Worm (Caenorhabditis elegans) whole organism, young adult: ENCODE results near the gene lido-6.

Experiments
- B0019.2 ChIP-seq: fragments of 200-800 bp; sonication (Bioruptor generic); conservative IDR thresholded peaks from 2 replicates; pipeline ENCODE4 v1.3.6; 2022; ENCODE audit warnings: missing genetic modification reagents, missing genetic modification characterization, missing compliant biosample characterization
- B0336.3 ChIP-seq: fragments of 200-800 bp; sonication (Bioruptor generic); IDR thresholded peaks from 2 replicates; pipeline ENCODE4 v1.3.6; 2022; ENCODE audit warnings: missing genetic modification characterization, missing compliant biosample characterization
- Y53F4B.3 ChIP-seq: fragments of 200-800 bp; sonication (Bioruptor generic); IDR thresholded peaks from 2 replicates; pipeline ENCODE4 v1.3.6; 2022; ENCODE audit warnings: missing genetic modification reagents, missing genetic modification characterization, missing compliant biosample characterization
- Y53G8AR.9 ChIP-seq: fragments of 200-800 bp; sonication (Bioruptor generic); conservative IDR thresholded peaks from 2 replicates; pipeline ENCODE4 v1.3.6; 2022; ENCODE audit warnings: missing genetic modification reagents, missing genetic modification characterization, missing compliant biosample characterization
- bed-2 ChIP-seq: fragments of 200-800 bp; sonication (Bioruptor generic); IDR thresholded peaks from 2 replicates; pipeline ENCODE4 v1.3.6; 2022; ENCODE audit warnings: missing genetic modification reagents, missing genetic modification characterization, missing compliant biosample characterization
- ceh-100 ChIP-seq: fragments of 200-800 bp; sonication (Bioruptor generic); IDR thresholded peaks from 2 replicates; pipeline ENCODE4 v1.3.6; 2022; ENCODE audit warnings: missing genetic modification reagents, missing genetic modification characterization, missing compliant biosample characterization
- dpl-1 ChIP-seq: fragments of 150-350 bp; optimal IDR thresholded peaks from 2 replicates; lab custom pipeline; 2014; ENCODE audit warnings: missing biosample characterization, missing genetic modification reagents, missing genetic modification characterization
- mes-4 ChIP-seq: sonication (generic microtip); optimal IDR thresholded peaks from 2 replicates; lab custom pipeline; 2016; ENCODE audit warnings: missing genotype, missing genetic modification characterization, missing compliant biosample characterization
- mxl-1 ChIP-seq: sonication (generic microtip); optimal IDR thresholded peaks from 2 replicates; lab custom pipeline; 2016; ENCODE audit warnings: missing genetic modification characterization, missing compliant biosample characterization
- pha-4 ChIP-seq: fragments of 150-350 bp; sonication (generic microtip); optimal IDR thresholded peaks from 2 replicates; lab custom pipeline; 2014; ENCODE audit warnings: missing biosample characterization, missing genetic modification reagents, missing genetic modification characterization
- sea-2 ChIP-seq: fragments of 200-800 bp; sonication (Bioruptor generic); IDR thresholded peaks from 2 replicates; pipeline ENCODE4 v1.3.6; 2022; ENCODE audit warnings: missing genetic modification characterization, missing compliant biosample characterization
- somi-1 ChIP-seq: fragments of 200-800 bp; sonication (Bioruptor generic); optimal IDR thresholded peaks from 2 replicates; lab custom pipeline; 2018; ENCODE audit warnings: mild to moderate bottlenecking, missing genetic modification characterization, missing compliant biosample characterization
- zfh-2 ChIP-seq: fragments of 200-800 bp; sonication (Bioruptor generic); conservative IDR thresholded peaks from 2 replicates; pipeline ENCODE4 v1.3.6; 2022; ENCODE audit warnings: missing genetic modification reagents, missing genetic modification characterization, missing compliant biosample characterization
- zim-3 ChIP-seq: sonication (generic microtip); optimal IDR thresholded peaks from 2 replicates; lab custom pipeline; 2017; ENCODE audit warnings: mild to moderate bottlenecking, missing genetic modification characterization, moderate library complexity, missing compliant biosample characterization

- no peak for TF ChIP-seq Y53F4B.3 (GFP tag; lab: Robert Waterston, UW)
- no peak for TF ChIP-seq somi-1 (GFP tag; lab: Kevin White, UChicago)
- TF ChIP-seq Y53G8AR.9 (GFP tag; lab: Robert Waterston, UW), result no peak
- TF ChIP-seq pha-4, result no peak
- no peak for TF ChIP-seq ceh-100
- no peak for TF ChIP-seq mes-4 (tag; lab: Kevin White, UChicago)
- no peak for TF ChIP-seq mxl-1
- no peak for TF ChIP-seq zfh-2 (GFP tag; lab: Robert Waterston, UW)
- TF ChIP-seq B0019.2, result no peak
- no peak for TF ChIP-seq dpl-1 (GFP tag; lab: Kevin White, UChicago)
- no peak for TF ChIP-seq sea-2 (GFP tag; lab: Robert Waterston, UW)
- no peak for TF ChIP-seq zim-3 (tag; lab: Kevin White, UChicago)
- TF ChIP-seq B0336.3 (GFP tag; lab: Robert Waterston, UW), result no peak
- TF ChIP-seq bed-2, result no peak
Measured at ce11 chrX:17107670-17108069, 7.3 kb downstream of the lido-6 start, which contains the start of gene lido-4.
